Fruit fly (Drosophila melanogaster): Measurements from ENCODE around the gene CG11374.

dm6 chr2L:89158-89557 lies 13.0 kb downstream of the CG11374 start:
- TF ChIP-seq Abd-B (GFP tag; optimal IDR thresholded peaks at IDR 0.05) (no peak), OdsH (GFP tag; optimal IDR thresholded peaks at IDR 0.05) (no peak), Hr83 (GFP tag; optimal IDR thresholded peaks at IDR 0.05; ENCODE audit: poor library complexity, severe bottlenecking) (no peak), N (GFP tag; optimal IDR thresholded peaks at IDR 0.05) (no peak), fru (GFP tag; optimal IDR thresholded peaks at IDR 0.05) (no peak)

Measured in whole organism, wandering third instar larva.